Fruit fly (Drosophila melanogaster): Measurements from ENCODE around the gene Nup154.
A peak's percentile ranks its signal among the peaks of the same experiment; 100 is the strongest.

Nup154 gene

DNA sequence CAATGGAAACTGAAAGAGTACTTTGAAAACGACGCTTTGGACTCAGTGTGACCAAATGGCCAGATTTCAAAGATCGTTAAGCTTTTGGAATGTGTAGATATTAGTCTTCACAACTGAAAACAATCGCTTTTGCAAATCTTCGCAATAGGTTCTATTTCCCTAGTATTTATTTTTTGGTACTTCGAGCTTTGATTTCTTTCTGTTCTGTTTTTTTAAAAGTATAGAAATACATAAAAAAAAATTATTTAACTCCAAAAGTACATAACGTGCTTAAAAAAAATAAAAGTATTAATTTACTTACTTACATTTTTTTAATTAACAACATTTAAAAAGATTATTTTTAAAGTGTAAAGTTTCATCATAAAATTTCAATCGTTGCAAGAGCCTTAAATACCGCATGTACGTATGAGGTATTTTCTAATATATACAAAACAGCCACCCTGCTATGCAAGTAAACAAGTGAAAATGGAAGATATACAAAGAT, 17.2 kb upstream of the Nup154 start, which contains the start of the genes piwi and CG12253 (continued):
- TF ChIP-seq chinmo (GFP tag; IDR thresholded peaks at IDR 0.05; ENCODE audit: partially characterized antibody) (no peak), ase (GFP tag; IDR thresholded peaks at IDR 0.05) (no peak), CG31441 (GFP tag; IDR thresholded peaks at IDR 0.05) (no peak), pho (GFP tag; optimal IDR thresholded peaks at IDR 0.05) (peak; percentile 64), Usf (GFP tag; optimal IDR thresholded peaks at IDR 0.05) (peak; percentile 52), ATbp (GFP tag; optimal IDR thresholded peaks at IDR 0.05) (no peak), ERR (GFP tag; optimal IDR thresholded peaks at IDR 0.05) (no peak), CG13123 (GFP tag; optimal IDR thresholded peaks at IDR 0.05) (peak; percentile 53), Scr (GFP tag; IDR thresholded peaks at IDR 0.05; ENCODE audit: partially characterized antibody) (no peak), CG34224 (GFP tag; IDR thresholded peaks at IDR 0.05; ENCODE audit: partially characterized antibody) (no peak), hbn (GFP tag; IDR thresholded peaks at IDR 0.05; ENCODE audit: partially characterized antibody) (no peak), CG17568 (GFP tag; optimal IDR thresholded peaks at IDR 0.05) (peak; percentile 66), CkIIα-i1 (GFP tag; IDR thresholded peaks at IDR 0.05) (no peak), sna (GFP tag; IDR thresholded peaks at IDR 0.05; ENCODE audit: partially characterized antibody) (0 out of 2 replicates have a peak, but pooled peaks have one; percentile 16), CG2875 (GFP tag; optimal IDR thresholded peaks at IDR 0.05) (peak; percentile 57), CG12391 (tag; optimal IDR thresholded peaks at IDR 0.05) (peak; percentile 93), CG11560 (tag; IDR thresholded peaks at IDR 0.05) (0 out of 3 replicates have a peak, but pooled peaks have one; percentile 51), Bdp1 (GFP tag; optimal IDR thresholded peaks at IDR 0.05) (no peak), Adf1 (GFP tag; IDR thresholded peaks at IDR 0.05) (peak; percentile 63), GATAe (GFP tag; conservative IDR thresholded peaks at IDR 0.05) (no peak), CG3726 (GFP tag; IDR thresholded peaks at IDR 0.05) (no peak), bbx (GFP tag; IDR thresholded peaks at IDR 0.05; ENCODE audit: partially characterized antibody) (no peak), Ets97D (GFP tag; optimal IDR thresholded peaks at IDR 0.05) (peak; percentile 26), MTF-1 (GFP tag; optimal IDR thresholded peaks at IDR 0.05; ENCODE audit: borderline replicate concordance) (no peak), CG18764 (GFP tag; optimal IDR thresholded peaks at IDR 0.05) (peak; percentile 90), row (GFP tag; IDR thresholded peaks at IDR 0.05) (peak; percentile 83)

DNA sequence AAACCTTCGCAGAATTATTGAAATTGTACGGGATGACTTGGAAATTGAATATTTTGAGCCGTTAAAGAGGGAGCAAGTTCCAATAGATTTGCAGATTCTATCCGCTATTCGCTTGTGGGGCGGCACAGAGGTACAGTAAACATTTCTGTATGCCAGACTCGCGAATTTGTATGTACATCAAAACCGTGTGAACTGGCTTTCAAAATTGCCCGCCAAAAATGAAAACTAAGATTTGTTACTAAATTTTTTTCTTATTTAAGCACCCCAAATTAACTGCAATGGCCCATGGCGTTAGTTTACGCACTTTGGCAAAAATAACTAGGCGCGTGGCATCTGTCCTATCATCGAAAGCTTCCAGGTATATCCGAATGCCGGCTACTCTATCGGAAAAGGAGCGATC, 16.6 kb upstream of the Nup154 start:
- TF ChIP-seq CG15514 (GFP tag; optimal IDR thresholded peaks at IDR 0.05), result peak; percentile 83
- TF ChIP-seq B-H2 (GFP tag; optimal IDR thresholded peaks at IDR 0.05), result no peak
- TF ChIP-seq CG10462 (GFP tag; optimal IDR thresholded peaks at IDR 0.05), result no peak
- TF ChIP-seq E2f2 (GFP tag; IDR thresholded peaks at IDR 0.05), result peak; percentile 65
- TF ChIP-seq sens (GFP tag), result peak; percentile 29
- peak; percentile 31 for TF ChIP-seq Dp (GFP tag; optimal IDR thresholded peaks at IDR 0.05)
- TF ChIP-seq CG12299 (tag; optimal IDR thresholded peaks at IDR 0.05), result no peak
- peak; percentile 43 for TF ChIP-seq Ets65A (GFP tag)
- TF ChIP-seq esg (GFP tag; conservative IDR thresholded peaks at IDR 0.05), result no peak
- TF ChIP-seq Xbp1 (GFP tag; optimal IDR thresholded peaks at IDR 0.05), result no peak
- no peak for TF ChIP-seq grn (GFP tag; optimal IDR thresholded peaks at IDR 0.05)
- TF ChIP-seq CG9609 (GFP tag; optimal IDR thresholded peaks at IDR 0.05), result no peak
- no peak for TF ChIP-seq exex (tag; optimal IDR thresholded peaks at IDR 0.05)
- TF ChIP-seq CG32767 (GFP tag; IDR thresholded peaks at IDR 0.05), result peak; percentile 78
